Fruit fly (Drosophila melanogaster) whole organism, embryonic: ENCODE results near the gene wda.

Source experiments
- Abd-B ChIP-seq: fragments of 200-800 bp; sonication (Bioruptor generic); optimal IDR thresholded peaks from 2 replicates; lab custom pipeline; 2018; ENCODE audit warnings: missing biosample characterization, mild to moderate bottlenecking, missing genetic modification characterization, moderate library complexity
- Atf-2 ChIP-seq: fragments of 200-800 bp; sonication (Bioruptor generic); optimal IDR thresholded peaks from 2 replicates; lab custom pipeline; 2016; ENCODE audit warnings: missing biosample characterization, missing genetic modification characterization
- Bteb2 ChIP-seq: fragments of 200-800 bp; sonication (Bioruptor generic); optimal IDR thresholded peaks from 2 replicates; lab custom pipeline; 2016; ENCODE audit warnings: missing biosample characterization, missing genetic modification characterization
- CG10366 ChIP-seq: fragments of 200-800 bp; sonication (Bioruptor generic); IDR thresholded peaks from 2 replicates; pipeline ENCODE4 v1.3.6; 2022; ENCODE audit warnings: missing biosample characterization, missing genetic modification characterization
- CG10543 ChIP-seq: fragments of 200-800 bp; sonication (Bioruptor generic); optimal IDR thresholded peaks from 3 replicates; lab custom pipeline; 2017; ENCODE audit warnings: missing biosample characterization, mild to moderate bottlenecking, missing genetic modification characterization, moderate library complexity
- CG12769 ChIP-seq: fragments of 200-800 bp; sonication (Bioruptor generic); optimal IDR thresholded peaks from 2 replicates; lab custom pipeline; 2019; ENCODE audit warnings: missing biosample characterization, mild to moderate bottlenecking, missing genetic modification characterization, moderate library complexity
- CG15479 ChIP-seq: fragments of 200-800 bp; sonication (Bioruptor generic); optimal IDR thresholded peaks from 3 replicates; lab custom pipeline; 2019; ENCODE audit warnings: missing biosample characterization, mild to moderate bottlenecking, missing genetic modification characterization, moderate library complexity
- CG16815 ChIP-seq: fragments of 200-800 bp; sonication (Bioruptor generic); optimal IDR thresholded peaks from 3 replicates; lab custom pipeline; 2017; ENCODE audit warnings: missing biosample characterization, mild to moderate bottlenecking, missing genetic modification characterization
- CG17361 ChIP-seq: fragments of 200-800 bp; sonication (Bioruptor generic); IDR thresholded peaks from 3 replicates; pipeline ENCODE4 v1.3.6; 2022; ENCODE audit warnings: missing biosample characterization, missing genetic modification characterization
- CG18262 ChIP-seq: fragments of 200-800 bp; optimal IDR thresholded peaks from 3 replicates; lab custom pipeline; 2019; ENCODE audit warnings: missing biosample characterization, mild to moderate bottlenecking, missing genetic modification characterization, moderate library complexity
- CG3163 ChIP-seq: fragments of 200-800 bp; sonication (Bioruptor generic); optimal IDR thresholded peaks from 3 replicates; lab custom pipeline; 2016; ENCODE audit warnings: missing biosample characterization, missing genetic modification characterization
- CG3838 ChIP-seq: fragments of 200-800 bp; sonication (Bioruptor generic); optimal IDR thresholded peaks from 3 replicates; lab custom pipeline; 2016; ENCODE audit warnings: missing biosample characterization, missing genetic modification characterization
- CG4730 ChIP-seq: fragments of 200-800 bp; sonication (Bioruptor generic); IDR thresholded peaks from 2 replicates; pipeline ENCODE4 v1.3.6; 2022; ENCODE audit warnings: missing biosample characterization, missing genetic modification characterization
- CG6683 ChIP-seq: fragments of 200-800 bp; sonication (Bioruptor generic); optimal IDR thresholded peaks from 2 replicates; lab custom pipeline; 2017; ENCODE audit warnings: missing biosample characterization, mild to moderate bottlenecking, missing genetic modification characterization, missing genetic modification reagents
- CG8281 ChIP-seq: fragments of 200-800 bp; sonication (Bioruptor generic); optimal IDR thresholded peaks from 2 replicates; lab custom pipeline; 2018; ENCODE audit warnings: missing biosample characterization, mild to moderate bottlenecking, missing genetic modification characterization, moderate library complexity
- CG8478 ChIP-seq: fragments of >200 bp; optimal IDR thresholded peaks from 2 replicates; lab custom pipeline; 2018
- CTCF ChIP-seq: fragments of 200-800 bp; sonication (Bioruptor generic); optimal IDR thresholded peaks from 2 replicates; lab custom pipeline; 2017; ENCODE audit warnings: missing biosample characterization, mild to moderate bottlenecking, missing genetic modification characterization, moderate library complexity
- D19B ChIP-seq: fragments of 200-800 bp; sonication (Bioruptor generic); optimal IDR thresholded peaks from 2 replicates; lab custom pipeline; 2017; ENCODE audit warnings: missing biosample characterization, mild to moderate bottlenecking, missing genetic modification characterization
- Dbx ChIP-seq: fragments of 200-800 bp; sonication (Bioruptor generic); IDR thresholded peaks from 3 replicates; pipeline ENCODE4 v1.3.6; 2022; ENCODE audit warnings: missing biosample characterization, missing genetic modification characterization
- Drgx ChIP-seq: fragments of 200-800 bp; sonication (Bioruptor generic); IDR thresholded peaks from 2 replicates; pipeline ENCODE4 v1.3.6; 2022; ENCODE audit warnings: missing biosample characterization, missing genetic modification characterization
- ERR ChIP-seq: fragments of 200-800 bp; sonication (Bioruptor generic); optimal IDR thresholded peaks from 2 replicates; lab custom pipeline; 2016; ENCODE audit warnings: missing biosample characterization, missing genetic modification characterization
- Gsc ChIP-seq: fragments of 200-800 bp; sonication (Bioruptor generic); IDR thresholded peaks from 2 replicates; pipeline ENCODE4 v1.3.6; 2022; ENCODE audit warnings: missing biosample characterization, missing genetic modification characterization
- HLH3B ChIP-seq: fragments of 200-800 bp; sonication (Bioruptor generic); IDR thresholded peaks from 2 replicates; pipeline ENCODE4 v1.3.6; 2022; ENCODE audit warnings: missing biosample characterization, missing genetic modification characterization
- HLH4C ChIP-seq: fragments of 200-800 bp; sonication (Bioruptor generic); IDR thresholded peaks from 3 replicates; pipeline ENCODE4 v1.3.6; 2022; ENCODE audit warnings: missing biosample characterization, missing genetic modification characterization; ENCODE audit not compliant: partially characterized antibody
- HmgZ ChIP-seq: fragments of 200-800 bp; sonication (Bioruptor generic); optimal IDR thresholded peaks from 2 replicates; lab custom pipeline; 2018; ENCODE audit warnings: missing biosample characterization, mild to moderate bottlenecking, missing genetic modification characterization
- Lim3 ChIP-seq: fragments of 200-800 bp; sonication (Bioruptor generic); IDR thresholded peaks from 2 replicates; pipeline ENCODE4 v1.3.6; 2022; ENCODE audit warnings: missing biosample characterization, missing genetic modification characterization
- MTF-1 ChIP-seq: fragments of 200-800 bp; sonication (Bioruptor generic); optimal IDR thresholded peaks from 2 replicates; lab custom pipeline; 2018; ENCODE audit warnings: missing biosample characterization, mild to moderate bottlenecking, missing genetic modification characterization, borderline replicate concordance
- Ravus ChIP-seq: fragments of 200-800 bp; sonication (Bioruptor generic); IDR thresholded peaks from 2 replicates; pipeline ENCODE4 v1.3.6; 2022; ENCODE audit warnings: missing biosample characterization, missing genetic modification characterization
- Six4 ChIP-seq: fragments of 200-800 bp; sonication (Bioruptor generic); optimal IDR thresholded peaks from 2 replicates; lab custom pipeline; 2016; ENCODE audit warnings: missing biosample characterization, missing genetic modification characterization
- abd-A ChIP-seq: fragments of 200-800 bp; sonication (Bioruptor generic); optimal IDR thresholded peaks from 3 replicates; lab custom pipeline; 2019; ENCODE audit warnings: missing biosample characterization, mild to moderate bottlenecking, missing genetic modification characterization, moderate library complexity
- chinmo ChIP-seq: fragments of 200-800 bp; sonication (Bioruptor generic); IDR thresholded peaks from 4 replicates; pipeline ENCODE4 v1.3.6; 2022; ENCODE audit warnings: missing biosample characterization, missing genetic modification characterization; ENCODE audit not compliant: partially characterized antibody
- chm ChIP-seq: fragments of 200-800 bp; sonication (Bioruptor generic); IDR thresholded peaks from 2 replicates; pipeline ENCODE4 v1.3.6; 2022; ENCODE audit warnings: missing biosample characterization, missing genetic modification characterization
- chn ChIP-seq: fragments of 200-800 bp; sonication (Bioruptor generic); optimal IDR thresholded peaks from 2 replicates; lab custom pipeline; 2016; ENCODE audit warnings: missing biosample characterization, missing genetic modification characterization
- croc ChIP-seq: fragments of 200-800 bp; sonication (Bioruptor generic); conservative IDR thresholded peaks from 3 replicates; pipeline ENCODE4 v1.3.6; 2022; ENCODE audit warnings: missing biosample characterization, missing genetic modification characterization
- fu2 ChIP-seq: fragments of 200-800 bp; sonication (Bioruptor generic); optimal IDR thresholded peaks from 2 replicates; lab custom pipeline; 2016; ENCODE audit warnings: missing biosample characterization, missing genetic modification characterization
- gro ChIP-seq: fragments of 200-800 bp; sonication (Bioruptor generic); optimal IDR thresholded peaks from 2 replicates; lab custom pipeline; 2016; ENCODE audit warnings: missing biosample characterization, missing genetic modification characterization
- gt ChIP-seq: fragments of 200-800 bp; sonication (Bioruptor generic); IDR thresholded peaks from 2 replicates; pipeline ENCODE4 v1.3.6; 2022; ENCODE audit warnings: missing biosample characterization, missing genetic modification characterization
- hth ChIP-seq: fragments of >200 bp; optimal IDR thresholded peaks from 2 replicates; lab custom pipeline; 2017; ENCODE audit warnings: inconsistent platforms
- lov ChIP-seq, 2 experiments: fragments of 200-800 bp in 1 of 2; fragments of >200 bp in 1 of 2; sonication (Bioruptor generic) in 1 of 2; IDR thresholded peaks in 1 of 2; optimal IDR thresholded peaks in 1 of 2; 2 replicates in 1 of 2; 3 replicates in 1 of 2; pipeline versions ENCODE4 v1.3.6 to Lab custom; 2017 to 2022; ENCODE audit warnings: missing biosample characterization in 1 of 2, missing genetic modification characterization in 1 of 2
- mld ChIP-seq: fragments of 200-800 bp; sonication (Bioruptor generic); IDR thresholded peaks from 3 replicates; pipeline ENCODE4 v1.3.6; 2022; ENCODE audit warnings: missing biosample characterization, missing genetic modification characterization; ENCODE audit not compliant: partially characterized antibody
- pan ChIP-seq, 4 experiments: fragments of >200 bp in 3 of 4; fragments of 200-800 bp in 1 of 4; sonication (Bioruptor generic) in 1 of 4; optimal IDR thresholded peaks in 3 of 4; IDR thresholded peaks in 1 of 4; 2 replicates each; pipeline versions ENCODE4 v1.3.6 to Lab custom; 2017 to 2022; ENCODE audit warnings: missing biosample characterization in 2 of 4, missing genetic modification characterization in 2 of 4, mixed read lengths in 1 of 4
- prd ChIP-seq, 3 experiments: fragments of >200 bp in 2 of 3; fragments of 200-800 bp in 1 of 3; sonication (Bioruptor generic) in 1 of 3; optimal IDR thresholded peaks in 2 of 3; IDR thresholded peaks in 1 of 3; 2 replicates in 2 of 3; 3 replicates in 1 of 3; pipeline versions ENCODE4 v1.3.6 to Lab custom; 2017 to 2022; ENCODE audit warnings: missing biosample characterization in 1 of 3, missing genetic modification characterization in 1 of 3
- psq ChIP-seq: fragments of 200-800 bp; sonication (Bioruptor generic); optimal IDR thresholded peaks from 2 replicates; lab custom pipeline; 2017; ENCODE audit warnings: missing biosample characterization, missing genetic modification characterization
- sd ChIP-seq: fragments of 200-800 bp; sonication (Bioruptor generic); optimal IDR thresholded peaks from 3 replicates; lab custom pipeline; 2018; ENCODE audit warnings: missing biosample characterization, mild to moderate bottlenecking, missing genetic modification characterization, moderate library complexity
- sna ChIP-seq: fragments of 200-800 bp; sonication (Bioruptor generic); IDR thresholded peaks from 2 replicates; pipeline ENCODE4 v1.3.6; 2022; ENCODE audit warnings: missing biosample characterization, missing genetic modification characterization; ENCODE audit not compliant: partially characterized antibody
- ssp ChIP-seq: fragments of 200-800 bp; sonication (Bioruptor generic); IDR thresholded peaks from 2 replicates; pipeline ENCODE4 v1.3.6; 2022; ENCODE audit warnings: missing biosample characterization, missing genetic modification characterization
- tup ChIP-seq: fragments of 200-800 bp; sonication (Bioruptor generic); optimal IDR thresholded peaks from 2 replicates; lab custom pipeline; 2016; ENCODE audit warnings: missing biosample characterization, mild to moderate bottlenecking, missing genetic modification characterization, moderate library complexity
- usp ChIP-seq: fragments of >200 bp; optimal IDR thresholded peaks from 2 replicates; lab custom pipeline; 2017; ENCODE audit warnings: missing biosample characterization, missing genetic modification characterization
- vvl ChIP-seq: fragments of 200-800 bp; sonication (Bioruptor generic); IDR thresholded peaks from 2 replicates; pipeline ENCODE4 v1.3.6; 2022; ENCODE audit warnings: missing biosample characterization, missing genetic modification characterization
- zfh2 ChIP-seq: fragments of 200-800 bp; sonication (Bioruptor generic); optimal IDR thresholded peaks from 2 replicates; lab custom pipeline; 2016; ENCODE audit warnings: missing biosample characterization, missing genetic modification characterization

The wda gene

DNA sequence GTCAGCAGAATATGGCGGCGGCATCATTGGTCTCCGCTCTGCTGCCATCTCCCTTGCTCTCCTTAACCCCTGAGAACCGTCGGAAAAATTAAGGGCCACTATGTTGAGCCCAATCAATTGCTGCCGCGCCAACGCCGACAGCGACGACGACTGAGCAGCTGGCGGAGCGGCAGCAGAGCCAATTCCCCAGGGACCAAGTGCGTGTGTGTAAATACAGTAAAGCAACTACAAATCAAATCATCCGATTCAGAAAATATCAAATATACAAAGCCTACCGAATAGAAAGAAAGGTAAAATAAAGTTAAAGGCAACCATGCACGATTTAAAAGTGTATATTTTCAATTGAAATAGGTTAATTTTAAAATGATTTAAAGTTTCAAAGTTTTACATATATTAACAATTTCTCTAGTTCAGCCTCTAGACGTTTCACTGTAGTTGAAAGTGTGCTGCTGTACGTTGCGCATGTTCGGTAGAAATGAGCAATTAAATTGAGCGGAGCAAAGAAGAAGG lies 46.1 kb downstream of the wda start (continued):
- TF ChIP-seq psq (GFP tag; lab: Kevin White, UChicago) (no peak), Six4 (GFP tag; lab: Kevin White, UChicago) (peak; percentile 7), CG4730 (no peak), usp (GFP tag; lab: Kevin White, UChicago) (no peak), HmgZ (tag; lab: Kevin White, UChicago) (peak; percentile 29), Bteb2 (GFP tag; lab: Kevin White, UChicago) (no peak), D19B (GFP tag; lab: Kevin White, UChicago) (peak; percentile 22), tup (GFP tag; lab: Kevin White, UChicago) (no peak), MTF-1 (GFP tag; lab: Kevin White, UChicago) (no peak), gro (peak; percentile 25), ERR (GFP tag; lab: Kevin White, UChicago) (no peak), CG6683 (GFP tag; lab: Kevin White, UChicago) (peak; percentile 64), CG12769 (peak; percentile 54), chinmo (no peak), mld (GFP tag; lab: Robert Waterston, UW) (no peak), CG16815 (peak; percentile 19), CG10543 (GFP tag; lab: Kevin White, UChicago) (peak; percentile 43), sd (tag; lab: Kevin White, UChicago) (no peak), CG10366 (GFP tag; lab: Robert Waterston, UW) (peak; percentile 15; the same call in 1 of the 2 replicates), abd-A (tag; lab: Kevin White, UChicago) (no peak), CTCF (GFP tag; lab: Kevin White, UChicago) (no peak), hth (lab: Kevin White, UChicago) (no peak), Lim3 (GFP tag; lab: Robert Waterston, UW) (no peak), CG15479 (no peak), prd (optimal IDR thresholded peaks at IDR 0.05; lab: Kevin White, UChicago) (no peak), prd (GFP tag; IDR thresholded peaks at IDR 0.05; lab: Robert Waterston, UW) (peak; percentile 42; the same call in 1 of the 3 replicates), CG18262 (tag; lab: Kevin White, UChicago) (peak; percentile 62), pan (optimal IDR thresholded peaks at IDR 0.05; lab: Kevin White, UChicago) (no peak), pan (GFP tag; optimal IDR thresholded peaks at IDR 0.05 in 1 of 2, IDR thresholded peaks at IDR 0.05 in 1 of 2) (peak in 1 of 2 experiments; percentile 15), chn (GFP tag; lab: Kevin White, UChicago) (no peak), Drgx (GFP tag; lab: Robert Waterston, UW) (no peak), sna (no peak), Abd-B (no peak), Dbx (GFP tag; lab: Robert Waterston, UW) (peak; percentile 78), CG8478 (lab: Kevin White, UChicago) (no peak), CG8281 (tag; lab: Kevin White, UChicago) (no peak), croc (GFP tag; lab: Robert Waterston, UW) (no peak), CG17361 (GFP tag; lab: Robert Waterston, UW) (peak; percentile 72), vvl (GFP tag; lab: Robert Waterston, UW) (peak; percentile 75), Gsc (GFP tag; lab: Robert Waterston, UW) (no peak), Ravus (GFP tag; lab: Robert Waterston, UW) (no peak), Atf-2 (GFP tag; lab: Kevin White, UChicago) (peak; percentile 5), chm (GFP tag; lab: Robert Waterston, UW) (0 out of 2 replicates have a peak, but pooled peaks have one; percentile 9), gt (GFP tag; lab: Robert Waterston, UW) (0 out of 2 replicates have a peak, but pooled peaks have one; percentile 33), HLH3B (peak; percentile 64), fu2 (no peak), zfh2 (GFP tag; lab: Kevin White, UChicago) (peak; percentile 22), CG3163 (GFP tag; lab: Kevin White, UChicago) (no peak), HLH4C (GFP tag; lab: Robert Waterston, UW) (no peak), CG3838 (no peak), lov (optimal IDR thresholded peaks at IDR 0.05; lab: Kevin White, UChicago) (no peak), lov (GFP tag; IDR thresholded peaks at IDR 0.05; lab: Robert Waterston, UW) (no peak), ssp (0 out of 2 replicates have a peak, but pooled peaks have one; percentile 30)
